Worm (Caenorhabditis elegans): Measurements from ENCODE around the gene mtss-1.

- TF ChIP-seq elt-1 (tag; optimal IDR thresholded peaks at IDR 0.05; ENCODE audit: borderline replicate concordance, insufficient read depth) (no peak), nhr-28 (tag; optimal IDR thresholded peaks at IDR 0.05) (no peak), lin-13 (tag; optimal IDR thresholded peaks at IDR 0.05) (no peak), nhr-76 (tag; optimal IDR thresholded peaks at IDR 0.05) (no peak), cnd-1 (tag; optimal IDR thresholded peaks at IDR 0.05) (no peak), elt-3 (tag; optimal IDR thresholded peaks at IDR 0.05) (no peak)
Measured at ce11 chrIII:8769253-8769652, 1.1 kb downstream of the mtss-1 start, which contains the start of gene K02D10.1.
